Worm (Caenorhabditis elegans): Measurements from ENCODE around the gene W08E12.2.

W08E12.2 gene

ce11 chrIV:3311243-3311642 is 5.6 kb downstream of the W08E12.2 start, which contains the start of gene zip-11 (continued):
- TF ChIP-seq nhr-27 (tag; optimal IDR thresholded peaks at IDR 0.05): no peak
- TF ChIP-seq D2030.7 (GFP tag; IDR thresholded peaks at IDR 0.05): no peak
- no peak for TF ChIP-seq B0019.2 (GFP tag; conservative IDR thresholded peaks at IDR 0.05)
- TF ChIP-seq egrh-3 (GFP tag; IDR thresholded peaks at IDR 0.05): peak; percentile 71; the same call in 1 of the 2 replicates
- no peak for TF ChIP-seq let-526 (GFP tag; IDR thresholded peaks at IDR 0.05)
- no peak for TF ChIP-seq cebp-1 (GFP tag; IDR thresholded peaks at IDR 0.05)
- TF ChIP-seq cebp-1 (tag; optimal IDR thresholded peaks at IDR 0.05): peak; percentile 77
- no peak for TF ChIP-seq hlh-12 (tag; optimal IDR thresholded peaks at IDR 0.05)
- TF ChIP-seq ceh-27 (GFP tag; optimal IDR thresholded peaks at IDR 0.05): no peak
- TF ChIP-seq fkh-3 (tag; optimal IDR thresholded peaks at IDR 0.05): no peak
- TF ChIP-seq hlh-26 (GFP tag; conservative IDR thresholded peaks at IDR 0.05): no peak
- TF ChIP-seq nfya-1 (tag; optimal IDR thresholded peaks at IDR 0.05; ENCODE audit: borderline replicate concordance, insufficient read depth): no peak
- TF ChIP-seq B0336.3 (GFP tag; IDR thresholded peaks at IDR 0.05): peak; percentile 58; the same call in 1 of the 2 replicates
- TF ChIP-seq ceh-58 (GFP tag; IDR thresholded peaks at IDR 0.05): no peak
- TF ChIP-seq sea-2 (GFP tag; IDR thresholded peaks at IDR 0.05): no peak
- TF ChIP-seq aptf-3 (GFP tag; IDR thresholded peaks at IDR 0.05): no peak
- no peak for TF ChIP-seq ets-4 (GFP tag; optimal IDR thresholded peaks at IDR 0.05)
- TF ChIP-seq tbp1 (GFP tag; optimal IDR thresholded peaks at IDR 0.05): no peak
- TF ChIP-seq egl-18 (GFP tag; IDR thresholded peaks at IDR 0.05): no peak
- TF ChIP-seq athp-1 (tag; optimal IDR thresholded peaks at IDR 0.05): no peak
- no peak for TF ChIP-seq attf-3 (GFP tag; conservative IDR thresholded peaks at IDR 0.05)
- TF ChIP-seq T07F8.4 (tag; optimal IDR thresholded peaks at IDR 0.05): no peak
- no peak for TF ChIP-seq die-1 (tag; optimal IDR thresholded peaks at IDR 0.05)
- TF ChIP-seq sptf-2 (GFP tag; optimal IDR thresholded peaks at IDR 0.05): no peak
- TF ChIP-seq Y67H2A.10 (GFP tag; conservative IDR thresholded peaks at IDR 0.05): no peak
- TF ChIP-seq zfh-2 (GFP tag; conservative IDR thresholded peaks at IDR 0.05): peak; percentile 99
- no peak for TF ChIP-seq ztf-6 (GFP tag; IDR thresholded peaks at IDR 0.05)
- TF ChIP-seq madf-3 (GFP tag; IDR thresholded peaks at IDR 0.05): 0 out of 2 replicates have a peak, but pooled peaks have one; percentile 54
- TF ChIP-seq F39B2.1 (GFP tag; IDR thresholded peaks at IDR 0.05): no peak
- no peak for TF ChIP-seq rcor-1 (GFP tag; IDR thresholded peaks at IDR 0.05)
- TF ChIP-seq lsy-27 (tag; optimal IDR thresholded peaks at IDR 0.05; ENCODE audit: borderline replicate concordance, insufficient read depth): no peak
- no peak for TF ChIP-seq ama-1 (optimal IDR thresholded peaks at IDR 0.05)
- no peak for TF ChIP-seq ama-1 (GFP tag; optimal IDR thresholded peaks at IDR 0.05)
- no peak for TF ChIP-seq dpff-1 (tag; optimal IDR thresholded peaks at IDR 0.05)
- TF ChIP-seq Y56A3A.18 (GFP tag; IDR thresholded peaks at IDR 0.05): peak; percentile 69; the same call in 1 of the 2 replicates
- 0 out of 2 replicates have a peak, but pooled peaks have one; percentile 30 for TF ChIP-seq ekl-4 (GFP tag; IDR thresholded peaks at IDR 0.05)
- no peak for TF ChIP-seq nfya-2 (GFP tag; IDR thresholded peaks at IDR 0.05)
- TF ChIP-seq T26A5.8 (tag; optimal IDR thresholded peaks at IDR 0.05): no peak
- no peak for TF ChIP-seq repo-1 (tag; optimal IDR thresholded peaks at IDR 0.05)
- TF ChIP-seq F33H1.4 (GFP tag; IDR thresholded peaks at IDR 0.05): 0 out of 2 replicates have a peak, but pooled peaks have one; percentile 13
- TF ChIP-seq F49E8.2 (tag; optimal IDR thresholded peaks at IDR 0.05; ENCODE audit: insufficient read depth): no peak
- TF ChIP-seq ceh-100 (GFP tag; IDR thresholded peaks at IDR 0.05): 0 out of 2 replicates have a peak, but pooled peaks have one; percentile 19
- TF ChIP-seq ztf-25 (GFP tag; IDR thresholded peaks at IDR 0.05): no peak
- no peak for TF ChIP-seq attf-6 (GFP tag; IDR thresholded peaks at IDR 0.05)
- TF ChIP-seq F52B5.7 (tag; optimal IDR thresholded peaks at IDR 0.05): no peak
- TF ChIP-seq xnd-1 (tag; optimal IDR thresholded peaks at IDR 0.05): no peak
- peak; percentile 14 for TF ChIP-seq ztf-18 (tag; optimal IDR thresholded peaks at IDR 0.05)
- no peak for TF ChIP-seq B0035.1 (tag; optimal IDR thresholded peaks at IDR 0.05)
- TF ChIP-seq rec-8 (tag; optimal IDR thresholded peaks at IDR 0.05): no peak
- TF ChIP-seq bed-1 (GFP tag; IDR thresholded peaks at IDR 0.05): no peak

All from whole organism, young adult.